Fruit fly (Drosophila melanogaster): ENCODE measurements around the gene CG46339.

CG46339 gene

dm6 chr3R:26915463-26915925, at the start of gene CG46339:
TSS of gene CG46339 (plus strand) at chr3R:26915761.
- TF ChIP-seq cnc (optimal IDR thresholded peaks at IDR 0.05), result peak in 1 of 2 experiments; percentile 69
- TF ChIP-seq CG12768 (GFP tag; optimal IDR thresholded peaks at IDR 0.05), result peak; percentile 49
- peak; percentile 38 for TF ChIP-seq bab1 (GFP tag; optimal IDR thresholded peaks at IDR 0.05)
- TF ChIP-seq CG11617 (GFP tag; optimal IDR thresholded peaks at IDR 0.05), result peak; percentile 78
- TF ChIP-seq CG33017 (tag; optimal IDR thresholded peaks at IDR 0.05), result peak; percentile 50
- TF ChIP-seq ovo (GFP tag; optimal IDR thresholded peaks at IDR 0.05), result peak; percentile 50
- TF ChIP-seq cic (GFP tag; optimal IDR thresholded peaks at IDR 0.05), result peak; percentile 57
- TF ChIP-seq CG14711 (tag; optimal IDR thresholded peaks at IDR 0.05), result no peak
- peak; percentile 11 for TF ChIP-seq Clk (GFP tag; optimal IDR thresholded peaks at IDR 0.05)
- TF ChIP-seq CG5204 (GFP tag; optimal IDR thresholded peaks at IDR 0.05), result peak; percentile 37
- TF ChIP-seq CG1620 (GFP tag; optimal IDR thresholded peaks at IDR 0.05), result peak; percentile 18
- peak; percentile 59 for TF ChIP-seq Mnt (GFP tag; optimal IDR thresholded peaks at IDR 0.05)
- TF ChIP-seq Hr96 (GFP tag; optimal IDR thresholded peaks at IDR 0.05), result peak; percentile 6
- no peak for TF ChIP-seq toe (GFP tag; optimal IDR thresholded peaks at IDR 0.05)
- TF ChIP-seq CG7101 (tag; optimal IDR thresholded peaks at IDR 0.05), result peak; percentile 54
- TF ChIP-seq tj (GFP tag; optimal IDR thresholded peaks at IDR 0.05), result peak; percentile 75
- peak; percentile 40 for TF ChIP-seq pad (GFP tag; optimal IDR thresholded peaks at IDR 0.05)
- TF ChIP-seq kay (GFP tag; ENCODE audit: borderline replicate concordance), result peak; percentile 38
- TF ChIP-seq CG7045 (GFP tag; optimal IDR thresholded peaks at IDR 0.05), result peak; percentile 52
- peak; percentile 75 for TF ChIP-seq Crg-1 (GFP tag; optimal IDR thresholded peaks at IDR 0.05)

DNA sequence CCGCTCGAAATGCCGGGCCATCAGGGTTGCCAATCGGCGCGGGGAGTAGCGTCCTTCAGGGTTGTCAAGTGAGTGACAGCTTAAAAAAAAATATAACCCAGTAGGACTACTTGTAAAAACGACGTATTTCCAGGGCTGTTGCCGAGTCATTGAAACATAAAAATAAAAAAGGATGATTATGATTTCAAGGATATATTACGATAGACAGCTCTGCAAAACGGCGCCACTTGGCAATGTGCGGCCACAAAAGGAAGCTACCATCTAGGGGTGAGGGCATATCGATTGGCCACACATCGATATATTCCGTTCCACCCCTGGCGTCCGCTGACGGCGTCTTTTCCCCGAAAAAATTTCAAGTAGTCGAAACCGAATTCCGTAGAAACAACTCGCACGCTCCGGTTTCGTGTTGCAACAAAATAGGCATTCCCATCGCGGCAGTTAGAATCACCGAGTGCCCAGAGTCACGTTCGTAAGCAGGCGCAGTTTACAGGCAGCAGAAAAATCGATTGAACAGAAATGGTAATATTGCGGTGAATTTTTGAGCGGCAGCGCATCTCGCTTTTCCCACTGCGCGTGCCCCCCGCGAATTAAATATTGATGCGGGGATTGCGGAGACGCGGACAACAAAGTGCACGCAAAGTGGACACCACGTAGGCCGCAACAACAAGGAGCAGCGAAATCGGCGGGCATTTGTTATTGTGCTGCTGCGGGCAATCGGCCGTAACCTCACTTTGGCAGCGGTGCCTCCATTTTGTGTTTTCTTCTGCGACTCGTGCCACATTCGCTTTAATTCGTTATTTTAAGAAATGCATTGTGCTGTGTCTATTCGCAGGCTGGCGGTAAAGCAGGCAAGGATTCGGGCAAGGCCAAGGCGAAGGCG, 48.7 kb upstream of the CG46339 start, which contains the start of the genes ball and His2Av:
Gene ball (minus strand): TSS at position 231 of the 880 bp plus-strand sequence.
Gene His2Av (plus strand): TSS at position 353 of the 880 bp plus-strand sequence.
- peak; percentile 72 for TF ChIP-seq Mnt (GFP tag; optimal IDR thresholded peaks at IDR 0.05)
- peak; percentile 73 for TF ChIP-seq CG12768 (GFP tag; optimal IDR thresholded peaks at IDR 0.05)
- TF ChIP-seq CG1620 (GFP tag; optimal IDR thresholded peaks at IDR 0.05), result peak; percentile 82
- TF ChIP-seq Hr96 (GFP tag; optimal IDR thresholded peaks at IDR 0.05), result peak; percentile 89
- peak; percentile 78 for TF ChIP-seq tj (GFP tag; optimal IDR thresholded peaks at IDR 0.05)
- peak; percentile 60 for TF ChIP-seq CG7045 (GFP tag; optimal IDR thresholded peaks at IDR 0.05)
- no peak for TF ChIP-seq cnc (optimal IDR thresholded peaks at IDR 0.05)
- peak; percentile 81 for TF ChIP-seq Crg-1 (GFP tag; optimal IDR thresholded peaks at IDR 0.05)
- peak; percentile 99 for TF ChIP-seq CG14711 (tag; optimal IDR thresholded peaks at IDR 0.05)
- peak; percentile 81 for TF ChIP-seq Clk (GFP tag; optimal IDR thresholded peaks at IDR 0.05)
- peak; percentile 66 for TF ChIP-seq pad (GFP tag; optimal IDR thresholded peaks at IDR 0.05)
- TF ChIP-seq CG7101 (tag; optimal IDR thresholded peaks at IDR 0.05), result peak; percentile 77
- TF ChIP-seq CG33017 (tag; optimal IDR thresholded peaks at IDR 0.05), result peak; percentile 27
- TF ChIP-seq toe (GFP tag; optimal IDR thresholded peaks at IDR 0.05), result peak; percentile 91
- peak; percentile 36 for TF ChIP-seq cic (GFP tag; optimal IDR thresholded peaks at IDR 0.05)
- peak; percentile 77 for TF ChIP-seq CG11617 (GFP tag; optimal IDR thresholded peaks at IDR 0.05)
- TF ChIP-seq CG5204 (GFP tag; optimal IDR thresholded peaks at IDR 0.05), result no peak
- TF ChIP-seq bab1 (GFP tag; optimal IDR thresholded peaks at IDR 0.05), result peak; percentile 80
- no peak for TF ChIP-seq kay (GFP tag; ENCODE audit: borderline replicate concordance)
- peak; percentile 58 for TF ChIP-seq ovo (GFP tag; optimal IDR thresholded peaks at IDR 0.05)

DNA sequence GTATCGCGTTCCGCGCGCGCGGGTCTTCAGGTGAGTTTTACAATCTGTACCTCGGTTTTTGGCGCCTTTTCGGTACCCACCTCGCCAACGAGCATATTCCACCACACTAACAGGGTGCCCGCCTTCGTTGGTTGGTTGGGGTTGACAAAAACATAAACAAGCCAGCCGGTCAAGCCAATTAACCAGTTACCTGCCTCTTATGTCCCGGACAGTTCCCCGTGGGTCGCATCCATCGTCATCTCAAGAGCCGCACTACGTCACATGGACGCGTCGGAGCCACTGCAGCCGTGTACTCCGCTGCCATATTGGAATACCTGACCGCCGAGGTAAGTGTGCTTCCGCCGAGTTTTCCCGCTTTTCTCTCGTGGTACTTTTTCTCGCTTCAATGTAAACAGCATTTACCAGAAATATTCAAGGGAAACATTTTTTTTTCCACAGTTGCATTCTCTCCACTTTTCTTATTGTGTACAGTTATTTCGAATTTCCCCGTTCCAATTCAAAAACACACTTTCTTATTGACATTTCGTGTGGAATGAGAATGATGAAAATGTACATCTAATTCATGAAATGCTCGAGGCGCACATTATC, 48.0 kb upstream of the CG46339 start:
- TF ChIP-seq Hr96 (GFP tag; optimal IDR thresholded peaks at IDR 0.05) (no peak), CG33017 (tag; optimal IDR thresholded peaks at IDR 0.05) (no peak), CG14711 (tag; optimal IDR thresholded peaks at IDR 0.05) (no peak), kay (GFP tag; ENCODE audit: borderline replicate concordance) (no peak), CG12768 (GFP tag; optimal IDR thresholded peaks at IDR 0.05) (no peak), Mnt (GFP tag; optimal IDR thresholded peaks at IDR 0.05) (no peak), CG11617 (GFP tag; optimal IDR thresholded peaks at IDR 0.05) (no peak), Clk (GFP tag; optimal IDR thresholded peaks at IDR 0.05) (no peak), CG7045 (GFP tag; optimal IDR thresholded peaks at IDR 0.05) (no peak), cnc (optimal IDR thresholded peaks at IDR 0.05) (no peak), cic (GFP tag; optimal IDR thresholded peaks at IDR 0.05) (no peak), toe (GFP tag; optimal IDR thresholded peaks at IDR 0.05) (no peak), pad (GFP tag; optimal IDR thresholded peaks at IDR 0.05) (no peak), ovo (GFP tag; optimal IDR thresholded peaks at IDR 0.05) (no peak)

DNA sequence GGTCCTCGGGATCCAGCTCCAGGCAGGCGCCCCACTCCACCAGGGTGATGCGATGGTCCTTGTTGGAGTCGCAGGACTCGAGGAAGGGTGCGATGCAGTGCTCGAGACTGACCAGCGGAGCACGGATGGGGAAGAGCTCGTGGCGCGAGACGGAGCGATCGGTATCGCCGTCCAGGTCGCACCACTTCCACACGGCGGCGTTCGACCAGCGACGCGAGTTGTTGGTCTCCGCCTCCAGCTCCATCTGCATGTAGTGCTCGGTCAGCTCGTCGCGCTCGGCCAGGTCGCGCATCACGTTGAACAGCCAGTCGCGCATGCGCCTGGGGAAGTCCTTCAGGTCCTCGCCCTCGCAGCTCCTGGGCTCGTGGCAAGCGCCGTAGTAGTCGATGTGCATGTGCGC, 46.1 kb upstream of the CG46339 start:
- no peak for TF ChIP-seq bab1 (GFP tag; optimal IDR thresholded peaks at IDR 0.05)
- no peak for TF ChIP-seq toe (GFP tag; optimal IDR thresholded peaks at IDR 0.05)
- no peak for TF ChIP-seq pad (GFP tag; optimal IDR thresholded peaks at IDR 0.05)
- no peak for TF ChIP-seq tj (GFP tag; optimal IDR thresholded peaks at IDR 0.05)
- TF ChIP-seq Mnt (GFP tag; optimal IDR thresholded peaks at IDR 0.05), result no peak
- no peak for TF ChIP-seq Hr96 (GFP tag; optimal IDR thresholded peaks at IDR 0.05)
- TF ChIP-seq CG12768 (GFP tag; optimal IDR thresholded peaks at IDR 0.05), result no peak
- no peak for TF ChIP-seq CG5204 (GFP tag; optimal IDR thresholded peaks at IDR 0.05)
- TF ChIP-seq kay (GFP tag; ENCODE audit: borderline replicate concordance), result no peak

- TF ChIP-seq kay (GFP tag; ENCODE audit: borderline replicate concordance) (no peak), CG7101 (tag; optimal IDR thresholded peaks at IDR 0.05) (no peak), CG1620 (GFP tag; optimal IDR thresholded peaks at IDR 0.05) (no peak), bab1 (GFP tag; optimal IDR thresholded peaks at IDR 0.05) (no peak), toe (GFP tag; optimal IDR thresholded peaks at IDR 0.05) (no peak), ovo (GFP tag; optimal IDR thresholded peaks at IDR 0.05) (no peak), CG7045 (GFP tag; optimal IDR thresholded peaks at IDR 0.05) (no peak), cic (GFP tag; optimal IDR thresholded peaks at IDR 0.05) (no peak), CG11617 (GFP tag; optimal IDR thresholded peaks at IDR 0.05) (no peak), cnc (optimal IDR thresholded peaks at IDR 0.05) (no peak), Crg-1 (GFP tag; optimal IDR thresholded peaks at IDR 0.05) (no peak), CG33017 (tag; optimal IDR thresholded peaks at IDR 0.05) (no peak), Clk (GFP tag; optimal IDR thresholded peaks at IDR 0.05) (no peak)
These were observed 45.1 kb upstream of the CG46339 start for dm6 chr3R:26870494-26870893.
